Fruit fly (Drosophila melanogaster): ENCODE data around the gene CG9192.

Gene CG9192

DNA sequence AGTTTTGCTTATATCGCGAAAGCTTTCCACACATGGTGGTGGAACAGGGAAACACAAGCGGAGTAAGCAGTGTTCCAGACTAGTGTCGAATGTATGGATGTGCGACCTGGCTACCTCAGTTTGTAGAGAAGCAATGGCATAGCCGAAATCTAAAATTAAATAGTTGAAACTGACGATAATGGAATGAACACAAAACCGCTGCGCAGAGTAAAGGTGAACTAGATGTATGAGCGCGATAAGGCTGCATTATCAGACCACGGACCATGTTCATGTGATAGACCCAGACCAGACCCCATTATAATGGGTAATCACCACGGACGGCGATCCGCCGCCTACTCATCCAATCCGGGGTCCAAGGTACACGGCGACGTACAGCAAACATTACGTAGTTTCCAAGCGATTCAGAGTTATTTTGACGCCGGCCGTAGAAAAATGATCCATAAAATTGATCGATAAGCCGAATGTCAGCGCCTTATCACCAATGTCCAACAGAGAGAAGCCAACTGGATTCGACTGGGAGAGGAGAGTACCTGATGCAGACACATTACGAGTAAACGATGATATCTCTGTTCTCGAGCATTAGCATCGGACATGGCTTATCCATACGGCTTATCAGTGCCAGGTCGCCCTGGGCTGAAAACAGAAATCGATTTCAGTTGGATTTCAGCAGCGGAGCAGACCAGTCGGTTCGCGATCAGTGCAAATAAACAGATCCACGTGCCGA is 49.0 kb downstream of the CG9192 start, which contains the start of gene CG13912:
CG13912 (plus strand) TSS at position 653 of the 724 bp plus-strand sequence.
- TF ChIP-seq Rfx (GFP tag; IDR thresholded peaks at IDR 0.05): peak; percentile 12; the same call in 1 of the 2 replicates
- no peak for TF ChIP-seq slou (GFP tag; optimal IDR thresholded peaks at IDR 0.05)
- TF ChIP-seq grn (GFP tag; optimal IDR thresholded peaks at IDR 0.05): peak; percentile 99
- TF ChIP-seq CG2199 (GFP tag; IDR thresholded peaks at IDR 0.05): peak; percentile 90; the same call in 2 of the 3 replicates
- TF ChIP-seq Hey (tag; optimal IDR thresholded peaks at IDR 0.05): peak; percentile 25
- no peak for TF ChIP-seq klu (GFP tag; IDR thresholded peaks at IDR 0.05)
- peak; percentile 26 for TF ChIP-seq Nf-YC (tag; optimal IDR thresholded peaks at IDR 0.05)
- TF ChIP-seq CTCF (GFP tag; optimal IDR thresholded peaks at IDR 0.05): peak; percentile 86
- TF ChIP-seq CG6254 (GFP tag; optimal IDR thresholded peaks at IDR 0.05): peak; percentile 41
- peak; percentile 6 for TF ChIP-seq pfk (GFP tag; optimal IDR thresholded peaks at IDR 0.05)
- TF ChIP-seq CG11085 (GFP tag; IDR thresholded peaks at IDR 0.05): no peak
- TF ChIP-seq cwo (GFP tag; optimal IDR thresholded peaks at IDR 0.05): peak; percentile 60
- no peak for TF ChIP-seq org-1 (GFP tag; optimal IDR thresholded peaks at IDR 0.05)
- peak in 1 of 2 experiments; percentile 82 for TF ChIP-seq Hr78 (GFP tag; optimal IDR thresholded peaks at IDR 0.05)
- TF ChIP-seq CG11504 (tag; optimal IDR thresholded peaks at IDR 0.05): peak; percentile 7
- peak; percentile 76 for TF ChIP-seq CG42726 (GFP tag; IDR thresholded peaks at IDR 0.05; ENCODE audit: partially characterized antibody)
- TF ChIP-seq Hmx (GFP tag; optimal IDR thresholded peaks at IDR 0.05): no peak
- TF ChIP-seq CG1603 (tag; optimal IDR thresholded peaks at IDR 0.05): peak; percentile 13
- peak; percentile 89 for TF ChIP-seq Med (GFP tag)
- TF ChIP-seq CG7987 (GFP tag; optimal IDR thresholded peaks at IDR 0.05): peak; percentile 92
- peak; percentile 10 for TF ChIP-seq Abd-B (GFP tag; optimal IDR thresholded peaks at IDR 0.05)
- TF ChIP-seq Sin3A (optimal IDR thresholded peaks at IDR 0.05): no peak
- TF ChIP-seq Hmr (GFP tag; optimal IDR thresholded peaks at IDR 0.05): peak; percentile 46
- TF ChIP-seq CG14441 (GFP tag; IDR thresholded peaks at IDR 0.05): 0 out of 2 replicates have a peak, but pooled peaks have one; percentile 6
- TF ChIP-seq Eip74EF (GFP tag; optimal IDR thresholded peaks at IDR 0.05): peak in 1 of 2 experiments; percentile 39
- no peak for TF ChIP-seq CG17361 (GFP tag; IDR thresholded peaks at IDR 0.05)
- peak; percentile 99 for TF ChIP-seq Meics (GFP tag; optimal IDR thresholded peaks at IDR 0.05)
- TF ChIP-seq CG5180 (GFP tag; optimal IDR thresholded peaks at IDR 0.05): peak; percentile 24
- TF ChIP-seq Vsx1 (GFP tag; optimal IDR thresholded peaks at IDR 0.05): peak; percentile 18
- TF ChIP-seq gro (GFP tag; optimal IDR thresholded peaks at IDR 0.05): peak; percentile 34
- TF ChIP-seq CG15601 (tag; optimal IDR thresholded peaks at IDR 0.05): peak; percentile 96
- TF ChIP-seq CG9437 (GFP tag; optimal IDR thresholded peaks at IDR 0.05): peak; percentile 86
- peak; percentile 14 for TF ChIP-seq run (tag; optimal IDR thresholded peaks at IDR 0.05)
- peak; percentile 19 for TF ChIP-seq Dp (GFP tag; optimal IDR thresholded peaks at IDR 0.05)
- peak; percentile 24; the same call in 1 of the 2 replicates for TF ChIP-seq sob (GFP tag; IDR thresholded peaks at IDR 0.05)
- peak; percentile 99 for TF ChIP-seq CG34376 (GFP tag; optimal IDR thresholded peaks at IDR 0.05)
- TF ChIP-seq fd64A (GFP tag; optimal IDR thresholded peaks at IDR 0.05): peak; percentile 63
- TF ChIP-seq CG32767 (GFP tag; IDR thresholded peaks at IDR 0.05): no peak
- TF ChIP-seq HHEX (GFP tag; optimal IDR thresholded peaks at IDR 0.05): peak; percentile 18
- TF ChIP-seq kni (GFP tag; optimal IDR thresholded peaks at IDR 0.05): peak; percentile 64
- no peak for TF ChIP-seq en (GFP tag; optimal IDR thresholded peaks at IDR 0.05)
- peak; percentile 61 for TF ChIP-seq kah (GFP tag; optimal IDR thresholded peaks at IDR 0.05)
- peak; percentile 1 for TF ChIP-seq gfzf (GFP tag; optimal IDR thresholded peaks at IDR 0.05)
- peak; percentile 76 for TF ChIP-seq CG31365 (tag; optimal IDR thresholded peaks at IDR 0.05)
- TF ChIP-seq sens (GFP tag): peak; percentile 3
- TF ChIP-seq CG4282 (GFP tag; optimal IDR thresholded peaks at IDR 0.05): peak; percentile 1
- TF ChIP-seq Lhr (GFP tag; optimal IDR thresholded peaks at IDR 0.05): peak; percentile 66
- TF ChIP-seq Nf-YB (GFP tag; optimal IDR thresholded peaks at IDR 0.05): peak; percentile 3
- TF ChIP-seq gsb-n (tag; optimal IDR thresholded peaks at IDR 0.05): no peak

Measured in whole organism, embryonic.